Worm (Caenorhabditis elegans) whole organism, L3 larva: ENCODE results near the gene irld-42.

Experiments used
- ZK546.5 ChIP-seq: sonication (generic microtip); optimal IDR thresholded peaks from 2 replicates; lab custom pipeline; 2017; ENCODE audit warnings: missing biosample characterization, missing genetic modification characterization
- aly-2 ChIP-seq: fragments of 150-350 bp; optimal IDR thresholded peaks from 2 replicates; lab custom pipeline; 2014; ENCODE audit warnings: missing biosample characterization, missing genetic modification characterization
- ama-1 ChIP-seq: fragments of 150-350 bp; optimal IDR thresholded peaks from 2 replicates; lab custom pipeline; 2018
- ceh-28 ChIP-seq: fragments of 150-350 bp; optimal IDR thresholded peaks from 2 replicates; lab custom pipeline; 2014; ENCODE audit warnings: missing biosample characterization, missing genetic modification reagents, missing genetic modification characterization
- ceh-82 ChIP-seq: fragments of 150-350 bp; optimal IDR thresholded peaks from 2 replicates; lab custom pipeline; 2014; ENCODE audit warnings: missing biosample characterization, missing genetic modification characterization
- ceh-9 ChIP-seq: sonication (generic microtip); optimal IDR thresholded peaks from 2 replicates; lab custom pipeline; 2018; ENCODE audit warnings: missing biosample characterization, missing genetic modification characterization
- daf-12 ChIP-seq: fragments of 150-350 bp; optimal IDR thresholded peaks from 2 replicates; lab custom pipeline; 2014; ENCODE audit warnings: missing biosample characterization, missing genetic modification reagents, missing genetic modification characterization
- egl-27 ChIP-seq: sonication (generic microtip); optimal IDR thresholded peaks from 4 replicates; lab custom pipeline; 2017; ENCODE audit warnings: missing biosample characterization, missing genetic modification reagents, missing genetic modification characterization
- egl-5 ChIP-seq: fragments of 150-350 bp; optimal IDR thresholded peaks from 2 replicates; lab custom pipeline; 2017; ENCODE audit warnings: missing biosample characterization, missing genetic modification reagents, missing genetic modification characterization, inconsistent platforms
- elt-1 ChIP-seq: fragments of 150-350 bp; optimal IDR thresholded peaks from 2 replicates; lab custom pipeline; 2014; ENCODE audit warnings: missing biosample characterization, missing genetic modification characterization
- elt-2 ChIP-seq: sonication (generic microtip); optimal IDR thresholded peaks from 2 replicates; lab custom pipeline; 2016; ENCODE audit warnings: missing genetic modification reagents, mild to moderate bottlenecking, missing genetic modification characterization, missing compliant biosample characterization
- eor-1 ChIP-seq, 2 experiments: fragments of 150-350 bp; optimal IDR thresholded peaks; 2 replicates each; lab custom pipeline; 2014 to 2018; ENCODE audit warnings: missing biosample characterization in 2 of 2, missing genetic modification characterization in 2 of 2
- fkh-10 ChIP-seq: sonication (generic microtip); optimal IDR thresholded peaks from 2 replicates; lab custom pipeline; 2017; ENCODE audit warnings: missing biosample characterization, missing genetic modification reagents, missing genetic modification characterization
- fkh-2 ChIP-seq: fragments of 150-350 bp; optimal IDR thresholded peaks from 2 replicates; lab custom pipeline; 2014; ENCODE audit warnings: missing biosample characterization, missing genetic modification reagents, missing genetic modification characterization
- fos-1 ChIP-seq: fragments of 150-350 bp; optimal IDR thresholded peaks from 2 replicates; lab custom pipeline; 2014; ENCODE audit warnings: missing biosample characterization, missing genetic modification characterization
- hmg-11 ChIP-seq: sonication (generic microtip); optimal IDR thresholded peaks from 2 replicates; lab custom pipeline; 2016; ENCODE audit warnings: missing genetic modification characterization, missing compliant biosample characterization
- jun-1 ChIP-seq: fragments of 150-350 bp; optimal IDR thresholded peaks from 2 replicates; lab custom pipeline; 2014; ENCODE audit warnings: missing biosample characterization, missing genetic modification reagents, missing genetic modification characterization
- lin-15B ChIP-seq: fragments of 150-350 bp; optimal IDR thresholded peaks from 2 replicates; lab custom pipeline; 2014; ENCODE audit warnings: missing biosample characterization, missing genetic modification characterization
- lin-39 ChIP-seq: fragments of 150-350 bp; optimal IDR thresholded peaks from 2 replicates; lab custom pipeline; 2018; ENCODE audit warnings: missing biosample characterization, missing genetic modification reagents, missing genetic modification characterization
- lsy-12 ChIP-seq: sonication (generic microtip); optimal IDR thresholded peaks from 2 replicates; lab custom pipeline; 2016; ENCODE audit warnings: mild to moderate bottlenecking, missing genetic modification characterization, missing compliant biosample characterization
- mml-1 ChIP-seq: fragments of 150-350 bp; sonication (generic microtip); optimal IDR thresholded peaks from 3 replicates; lab custom pipeline; 2014; ENCODE audit warnings: missing biosample characterization, missing genetic modification characterization
- nfya-1 ChIP-seq: sonication (generic microtip); optimal IDR thresholded peaks from 2 replicates; lab custom pipeline; 2017; ENCODE audit warnings: missing genetic modification characterization, mild to moderate bottlenecking, missing compliant biosample characterization, antibody characterized with exemption, moderate library complexity; ENCODE audit not compliant: insufficient read depth
- nhr-12 ChIP-seq: fragments of 150-350 bp; optimal IDR thresholded peaks from 2 replicates; lab custom pipeline; 2014; ENCODE audit warnings: missing biosample characterization, missing genetic modification characterization
- nhr-23 ChIP-seq: fragments of 150-350 bp; optimal IDR thresholded peaks from 2 replicates; lab custom pipeline; 2014; ENCODE audit warnings: missing biosample characterization, missing genetic modification reagents, missing genetic modification characterization
- nhr-25 ChIP-seq: sonication (generic microtip); optimal IDR thresholded peaks from 2 replicates; lab custom pipeline; 2017; ENCODE audit warnings: missing biosample characterization, missing genetic modification characterization
- nhr-28 ChIP-seq: fragments of 150-350 bp; optimal IDR thresholded peaks from 2 replicates; lab custom pipeline; 2014; ENCODE audit warnings: missing biosample characterization, missing genetic modification characterization
- nhr-43 ChIP-seq: sonication (generic microtip); optimal IDR thresholded peaks from 2 replicates; lab custom pipeline; 2016; ENCODE audit warnings: mild to moderate bottlenecking, missing genetic modification characterization, missing compliant biosample characterization; ENCODE audit not compliant: poor library complexity, severe bottlenecking
- nhr-67 ChIP-seq: fragments of 150-350 bp; optimal IDR thresholded peaks from 2 replicates; lab custom pipeline; 2014; ENCODE audit warnings: missing biosample characterization, missing genetic modification characterization
- nhr-76 ChIP-seq: fragments of 150-350 bp; sonication (generic microtip); optimal IDR thresholded peaks from 5 replicates; lab custom pipeline; 2014; ENCODE audit warnings: missing biosample characterization, missing genetic modification characterization
- nhr-77 ChIP-seq: fragments of 150-350 bp; optimal IDR thresholded peaks from 2 replicates; lab custom pipeline; 2014; ENCODE audit warnings: missing biosample characterization, missing genetic modification characterization
- pha-4 ChIP-seq: fragments of 150-350 bp; optimal IDR thresholded peaks from 2 replicates; lab custom pipeline; 2014; ENCODE audit warnings: missing biosample characterization, missing genetic modification reagents, missing genetic modification characterization
- pqm-1 ChIP-seq: fragments of 150-350 bp; optimal IDR thresholded peaks from 2 replicates; lab custom pipeline; 2017; ENCODE audit warnings: missing biosample characterization, missing genetic modification characterization, inconsistent platforms
- skn-1 ChIP-seq: fragments of 150-350 bp; optimal IDR thresholded peaks from 2 replicates; lab custom pipeline; 2014; ENCODE audit warnings: missing biosample characterization, missing genetic modification characterization
- snpc-4 ChIP-seq: fragments of 150-350 bp; optimal IDR thresholded peaks from 2 replicates; lab custom pipeline; 2014; ENCODE audit warnings: missing biosample characterization, missing genetic modification characterization
- tbx-2 ChIP-seq: sonication (generic microtip); optimal IDR thresholded peaks from 2 replicates; lab custom pipeline; 2016; ENCODE audit warnings: mild to moderate bottlenecking, missing genetic modification characterization, missing compliant biosample characterization
- unc-39 ChIP-seq: sonication (generic microtip); optimal IDR thresholded peaks from 4 replicates; lab custom pipeline; 2017; ENCODE audit warnings: missing biosample characterization, missing genetic modification characterization
- ztf-11 ChIP-seq: fragments of 150-350 bp; optimal IDR thresholded peaks from 2 replicates; lab custom pipeline; 2014; ENCODE audit warnings: missing biosample characterization, missing genetic modification characterization
- ztf-4 ChIP-seq: fragments of 150-350 bp; optimal IDR thresholded peaks from 2 replicates; lab custom pipeline; 2014; ENCODE audit warnings: missing biosample characterization, missing genetic modification characterization

irld-42 gene

DNA sequence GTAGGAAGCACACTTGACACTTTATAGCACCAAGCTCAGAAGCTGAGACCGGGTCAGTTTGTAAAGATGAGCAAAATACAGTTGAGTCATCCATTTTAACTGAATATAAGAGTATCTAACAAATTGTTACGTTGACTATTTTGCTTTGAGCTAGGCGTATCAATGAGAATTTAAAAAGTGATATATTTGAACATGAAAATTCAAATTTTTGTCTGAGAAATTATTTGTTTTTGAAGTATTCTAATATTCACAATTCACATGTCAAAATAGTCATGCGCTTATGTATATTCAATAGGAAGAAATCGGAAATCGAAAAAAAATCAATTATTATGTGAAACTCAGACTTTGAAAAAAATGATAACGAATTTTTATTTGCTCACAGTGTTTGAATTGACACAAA, 44.0 kb upstream of the irld-42 start, which contains the start of gene nhr-110:
TSS of gene nhr-110 (minus strand) at position 101 of the 400 bp plus-strand sequence.
- no peak for TF ChIP-seq nfya-1
- TF ChIP-seq ztf-4 (tag; lab: Kevin White, UChicago), result no peak
- TF ChIP-seq lsy-12, result no peak
- TF ChIP-seq pha-4 (tag; lab: Kevin White, UChicago), result peak; percentile 11
- TF ChIP-seq ama-1, result no peak
- TF ChIP-seq aly-2 (tag; lab: Kevin White, UChicago), result no peak
- no peak for TF ChIP-seq nhr-23 (tag; lab: Kevin White, UChicago)
- TF ChIP-seq daf-12 (tag; lab: Kevin White, UChicago), result no peak
- TF ChIP-seq jun-1 (tag; lab: Kevin White, UChicago), result no peak
- no peak for TF ChIP-seq unc-39 (tag; lab: Kevin White, UChicago)
- no peak for TF ChIP-seq egl-5
- no peak for TF ChIP-seq nhr-67 (tag; lab: Kevin White, UChicago)
- no peak for TF ChIP-seq ztf-11 (tag; lab: Kevin White, UChicago)
- TF ChIP-seq nhr-12 (tag; lab: Kevin White, UChicago), result no peak
- peak; percentile 35 for TF ChIP-seq ZK546.5 (tag; lab: Kevin White, UChicago)

DNA sequence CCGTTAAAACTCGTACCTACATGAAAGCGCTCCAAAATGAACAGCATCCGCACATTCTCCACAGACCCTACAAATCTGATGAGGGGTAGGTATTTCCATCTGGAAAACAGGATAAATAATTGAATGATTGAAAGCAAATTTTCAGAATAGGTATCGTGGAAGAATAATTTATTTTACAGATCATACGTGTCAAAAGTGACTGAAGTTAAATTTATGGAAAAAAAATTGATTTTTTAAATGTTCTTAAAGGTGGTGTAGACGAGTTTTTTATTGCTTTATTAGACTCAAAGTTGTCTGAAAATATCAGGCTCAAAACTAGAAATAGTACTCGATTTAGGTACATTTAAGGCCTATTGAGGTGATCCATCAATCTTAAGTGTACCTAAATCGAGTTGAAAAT, 41.6 kb upstream of the irld-42 start, which contains the start of gene nhr-237:
TSS of gene nhr-237 (minus strand) at position 101 of the 400 bp plus-strand sequence.
- TF ChIP-seq ZK546.5 (tag; lab: Kevin White, UChicago) (peak; percentile 31), elt-1 (tag; lab: Kevin White, UChicago) (no peak)

DNA sequence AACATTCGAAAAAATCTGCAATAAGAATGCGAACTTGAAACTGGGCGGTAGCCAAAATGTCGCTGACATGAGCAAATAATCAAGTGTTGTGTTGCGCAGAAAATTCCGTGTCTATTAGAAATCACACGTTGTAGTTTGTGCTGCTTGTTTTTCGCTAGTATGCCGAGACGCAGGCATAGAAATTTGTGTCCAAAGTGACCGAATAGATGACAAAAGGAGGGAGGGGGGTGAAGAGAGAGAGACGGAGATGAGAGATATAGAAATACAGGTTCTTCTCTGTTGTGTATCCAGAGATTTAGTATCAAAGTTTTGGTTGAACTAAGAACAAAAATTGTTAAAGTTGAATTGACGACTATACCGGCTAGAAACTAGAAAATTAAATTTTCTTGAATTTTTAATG, 41.0 kb upstream of the irld-42 start:
- TF ChIP-seq elt-1 (tag; lab: Kevin White, UChicago), result no peak
- TF ChIP-seq mml-1 (tag; lab: Kevin White, UChicago), result no peak
- TF ChIP-seq nhr-23 (tag; lab: Kevin White, UChicago), result peak; percentile 49
- peak; percentile 54 for TF ChIP-seq pha-4 (tag; lab: Kevin White, UChicago)
- no peak for TF ChIP-seq ztf-4 (tag; lab: Kevin White, UChicago)
- no peak for TF ChIP-seq lsy-12
- TF ChIP-seq nhr-43 (tag; lab: Kevin White, UChicago), result peak; percentile 78
- peak; percentile 39 for TF ChIP-seq skn-1 (tag; lab: Kevin White, UChicago)
- no peak for TF ChIP-seq lin-15B (tag; lab: Kevin White, UChicago)
- no peak for TF ChIP-seq elt-2
- peak; percentile 44 for TF ChIP-seq nhr-77 (tag; lab: Kevin White, UChicago)
- no peak for TF ChIP-seq tbx-2 (tag; lab: Kevin White, UChicago)
- no peak for TF ChIP-seq egl-27 (tag; lab: Kevin White, UChicago)
- no peak for TF ChIP-seq hmg-11 (tag; lab: Kevin White, UChicago)
- TF ChIP-seq nhr-25 (tag; lab: Kevin White, UChicago), result peak; percentile 57
- TF ChIP-seq nfya-1, result peak; percentile 18
- no peak for TF ChIP-seq unc-39 (tag; lab: Kevin White, UChicago)
- TF ChIP-seq fkh-10 (GFP tag; lab: Kevin White, UChicago), result no peak
- no peak for TF ChIP-seq ceh-28 (tag; lab: Kevin White, UChicago)
- TF ChIP-seq ama-1, result no peak
- TF ChIP-seq fkh-2 (tag; lab: Kevin White, UChicago), result no peak

DNA sequence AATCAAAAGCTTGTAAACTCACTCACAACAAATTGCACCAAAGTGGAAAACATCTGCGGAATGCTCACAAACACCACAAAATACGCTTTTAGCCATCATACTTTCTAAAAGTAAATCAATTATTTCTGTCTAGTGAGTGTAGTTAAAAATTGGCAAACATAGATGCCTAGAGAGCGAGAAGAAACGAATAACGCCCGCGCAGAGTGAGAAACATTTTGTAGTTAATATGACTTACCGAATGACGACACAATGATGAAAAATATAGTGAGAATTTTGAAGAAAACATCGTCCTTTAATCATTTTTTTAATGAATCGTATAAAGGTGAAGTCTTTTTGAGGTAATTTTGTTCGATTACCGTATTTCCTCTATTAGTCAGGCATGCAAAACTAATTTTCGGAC, 39.0 kb upstream of the irld-42 start, which contains the start of gene nhr-238:
TSS of gene nhr-238 (minus strand) at position 104 of the 400 bp plus-strand sequence.
- TF ChIP-seq nhr-77 (tag; lab: Kevin White, UChicago) (peak; percentile 66), nhr-28 (peak; percentile 50), nhr-76 (tag; lab: Kevin White, UChicago) (no peak), pha-4 (tag; lab: Kevin White, UChicago) (peak; percentile 11), ceh-9 (no peak), ZK546.5 (tag; lab: Kevin White, UChicago) (peak; percentile 47)

DNA sequence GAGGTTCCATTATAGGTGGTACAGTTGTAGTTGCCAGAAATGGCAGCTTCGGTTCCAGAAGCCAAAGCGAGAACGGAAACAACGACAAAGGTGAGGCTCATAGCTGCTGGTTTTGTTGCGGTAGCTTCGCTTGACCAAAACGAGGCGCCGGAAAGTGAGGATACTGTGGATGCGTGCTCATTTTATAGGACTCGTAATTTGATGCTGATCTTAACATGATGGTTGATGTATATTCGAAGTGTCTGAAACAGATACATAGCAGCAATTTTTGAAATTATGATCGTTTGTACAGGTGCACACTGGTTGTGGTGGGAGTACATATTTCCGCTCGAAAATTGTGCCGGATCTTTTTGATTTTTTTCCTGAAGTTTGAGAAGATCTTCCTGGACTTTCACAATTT, 37.2 kb upstream of the irld-42 start, which contains the start of gene Y46H3D.8:
TSS of gene Y46H3D.8 (minus strand) at position 101 of the 400 bp plus-strand sequence.
- no peak for TF ChIP-seq eor-1 (tag; optimal IDR thresholded peaks at IDR 0.05; lab: Kevin White, UChicago)
- TF ChIP-seq tbx-2 (tag; lab: Kevin White, UChicago), result no peak
- no peak for TF ChIP-seq snpc-4
- no peak for TF ChIP-seq ceh-82 (tag; lab: Kevin White, UChicago)
- no peak for TF ChIP-seq lin-39 (tag; lab: Kevin White, UChicago)
- no peak for TF ChIP-seq mml-1 (tag; lab: Kevin White, UChicago)
- no peak for TF ChIP-seq daf-12 (tag; lab: Kevin White, UChicago)
- TF ChIP-seq fos-1 (tag; lab: Kevin White, UChicago), result no peak
- TF ChIP-seq unc-39 (tag; lab: Kevin White, UChicago), result no peak
- no peak for TF ChIP-seq pqm-1
